Worm (Caenorhabditis elegans) whole organism, young adult: ENCODE results near the gene F14F7.5.

ENCODE experiments used
- B0019.2 ChIP-seq: fragments of 200-800 bp; sonication (Bioruptor generic); conservative IDR thresholded peaks from 2 replicates; pipeline ENCODE4 v1.3.6; 2022; ENCODE audit warnings: missing genetic modification reagents, missing genetic modification characterization, missing compliant biosample characterization
- B0261.1 ChIP-seq: sonication (generic microtip); optimal IDR thresholded peaks from 2 replicates; lab custom pipeline; 2016; ENCODE audit warnings: mild to moderate bottlenecking, missing genetic modification characterization, moderate library complexity, missing compliant biosample characterization
- C06A6.2 ChIP-seq: fragments of 200-800 bp; sonication (Bioruptor generic); conservative IDR thresholded peaks from 2 replicates; pipeline ENCODE4 v1.3.6; 2022; ENCODE audit warnings: missing genetic modification characterization, missing compliant biosample characterization
- C17E4.6 ChIP-seq: fragments of 200-800 bp; sonication (Bioruptor generic); IDR thresholded peaks from 2 replicates; pipeline ENCODE4 v1.3.6; 2022; ENCODE audit warnings: missing genetic modification reagents, missing genetic modification characterization, missing compliant biosample characterization
- F55B11.4 ChIP-seq: sonication (generic microtip); optimal IDR thresholded peaks from 2 replicates; lab custom pipeline; 2016; ENCODE audit warnings: missing compliant biosample characterization, missing genetic modification characterization, borderline replicate concordance; ENCODE audit not compliant: insufficient read depth
- K11D2.4 ChIP-seq: fragments of 200-800 bp; sonication (Bioruptor generic); IDR thresholded peaks from 2 replicates; pipeline ENCODE4 v1.3.6; 2022; ENCODE audit warnings: missing genetic modification reagents, missing genetic modification characterization, missing compliant biosample characterization
- K12H6.12 ChIP-seq: fragments of 200-800 bp; sonication (Bioruptor generic); optimal IDR thresholded peaks from 2 replicates; lab custom pipeline; 2018; ENCODE audit warnings: mild to moderate bottlenecking, missing genetic modification characterization, missing compliant biosample characterization
- Y53G8AR.9 ChIP-seq: fragments of 200-800 bp; sonication (Bioruptor generic); conservative IDR thresholded peaks from 2 replicates; pipeline ENCODE4 v1.3.6; 2022; ENCODE audit warnings: missing genetic modification reagents, missing genetic modification characterization, missing compliant biosample characterization
- Y95B8A.8 ChIP-seq: fragments of 200-800 bp; sonication (Bioruptor generic); IDR thresholded peaks from 2 replicates; pipeline ENCODE4 v1.3.6; 2022; ENCODE audit warnings: missing genetic modification reagents, missing genetic modification characterization, missing compliant biosample characterization
- aptf-3 ChIP-seq: fragments of 200-800 bp; sonication (Bioruptor generic); IDR thresholded peaks from 2 replicates; pipeline ENCODE4 v1.3.6; 2022; ENCODE audit warnings: missing genetic modification characterization, missing compliant biosample characterization
- attf-5 ChIP-seq: fragments of 200-800 bp; sonication (Bioruptor generic); optimal IDR thresholded peaks from 2 replicates; lab custom pipeline; 2018; ENCODE audit warnings: mild to moderate bottlenecking, missing genetic modification characterization, missing compliant biosample characterization
- cebp-1 ChIP-seq, 2 experiments: fragments of 200-800 bp in 1 of 2; sonication (Bioruptor generic) in 1 of 2; sonication (generic microtip) in 1 of 2; IDR thresholded peaks in 1 of 2; optimal IDR thresholded peaks in 1 of 2; 2 replicates each; pipeline versions ENCODE4 v1.3.6 to Lab custom; 2017 to 2022; ENCODE audit warnings: missing compliant biosample characterization in 2 of 2, missing genetic modification characterization in 2 of 2, mild to moderate bottlenecking in 1 of 2, missing genetic modification reagents in 1 of 2, moderate library complexity in 1 of 2
- ceh-27 ChIP-seq: fragments of 200-800 bp; sonication (Bioruptor generic); optimal IDR thresholded peaks from 2 replicates; lab custom pipeline; 2018; ENCODE audit warnings: mild to moderate bottlenecking, missing genetic modification characterization, moderate library complexity, missing compliant biosample characterization
- chd-7 ChIP-seq: sonication (generic microtip); optimal IDR thresholded peaks from 2 replicates; lab custom pipeline; 2016; ENCODE audit warnings: mild to moderate bottlenecking, missing genetic modification characterization, moderate library complexity, missing compliant biosample characterization
- dox-1 ChIP-seq: fragments of 200-800 bp; sonication (Bioruptor generic); IDR thresholded peaks from 2 replicates; pipeline ENCODE4 v1.3.6; 2022; ENCODE audit warnings: missing genetic modification reagents, missing genetic modification characterization, missing compliant biosample characterization
- egl-18 ChIP-seq: fragments of 200-800 bp; sonication (Bioruptor generic); IDR thresholded peaks from 2 replicates; pipeline ENCODE4 v1.3.6; 2022; ENCODE audit warnings: missing genetic modification reagents, missing genetic modification characterization, missing compliant biosample characterization
- egl-44 ChIP-seq: fragments of 200-800 bp; sonication (Bioruptor generic); IDR thresholded peaks from 2 replicates; pipeline ENCODE4 v1.3.6; 2022; ENCODE audit warnings: missing genetic modification reagents, missing genetic modification characterization, missing compliant biosample characterization
- ekl-4 ChIP-seq: fragments of 200-800 bp; sonication (Bioruptor generic); IDR thresholded peaks from 2 replicates; pipeline ENCODE4 v1.3.6; 2022; ENCODE audit warnings: missing genetic modification reagents, missing genetic modification characterization, missing compliant biosample characterization
- him-1 ChIP-seq: sonication (generic microtip); optimal IDR thresholded peaks from 2 replicates; lab custom pipeline; 2016; ENCODE audit warnings: missing genotype, missing genetic modification reagents, missing genetic modification characterization, missing compliant biosample characterization
- hmg-1.2 ChIP-seq: fragments of 200-800 bp; sonication (Bioruptor generic); IDR thresholded peaks from 2 replicates; pipeline ENCODE4 v1.3.6; 2022; ENCODE audit warnings: missing genetic modification reagents, missing genetic modification characterization, missing compliant biosample characterization
- hsf-1 ChIP-seq: fragments of 200-800 bp; sonication (Bioruptor generic); IDR thresholded peaks from 2 replicates; pipeline ENCODE4 v1.3.6; 2022; ENCODE audit warnings: missing genetic modification reagents, missing genetic modification characterization, missing compliant biosample characterization
- let-526 ChIP-seq: fragments of 200-800 bp; sonication (Bioruptor generic); IDR thresholded peaks from 2 replicates; pipeline ENCODE4 v1.3.6; 2022; ENCODE audit warnings: missing genetic modification reagents, missing genetic modification characterization, missing compliant biosample characterization
- lin-35 ChIP-seq, 3 experiments: fragments of 150-350 bp in 2 of 3; sonication (generic microtip) in 1 of 3; optimal IDR thresholded peaks; 2 replicates each; lab custom pipeline; 2014 to 2018; ENCODE audit warnings: missing biosample characterization in 3 of 3, missing genetic modification characterization in 3 of 3, missing genetic modification reagents in 3 of 3
- lin-40 ChIP-seq: sonication (generic microtip); optimal IDR thresholded peaks from 2 replicates; lab custom pipeline; 2016; ENCODE audit warnings: missing genetic modification characterization, mild to moderate bottlenecking, missing compliant biosample characterization, missing genotype, missing genetic modification reagents
- lsy-27 ChIP-seq: sonication (generic microtip); optimal IDR thresholded peaks from 2 replicates; lab custom pipeline; 2017; ENCODE audit warnings: missing genetic modification characterization, mild to moderate bottlenecking, missing compliant biosample characterization, antibody characterized with exemption, missing genotype, borderline replicate concordance; ENCODE audit not compliant: insufficient read depth
- mcd-1 ChIP-seq: fragments of 200-800 bp; sonication (Bioruptor generic); IDR thresholded peaks from 2 replicates; pipeline ENCODE4 v1.3.6; 2022; ENCODE audit warnings: missing genetic modification reagents, missing genetic modification characterization, missing compliant biosample characterization
- mel-28 ChIP-seq: sonication (generic microtip); optimal IDR thresholded peaks from 2 replicates; lab custom pipeline; 2016; ENCODE audit warnings: borderline replicate concordance, mild to moderate bottlenecking, missing genetic modification characterization, missing compliant biosample characterization
- mes-4 ChIP-seq: sonication (generic microtip); optimal IDR thresholded peaks from 2 replicates; lab custom pipeline; 2016; ENCODE audit warnings: missing genotype, missing genetic modification characterization, missing compliant biosample characterization
- mxl-1 ChIP-seq: sonication (generic microtip); optimal IDR thresholded peaks from 2 replicates; lab custom pipeline; 2016; ENCODE audit warnings: missing genetic modification characterization, missing compliant biosample characterization
- nhr-80 ChIP-seq: sonication (generic microtip); optimal IDR thresholded peaks from 2 replicates; lab custom pipeline; 2016; ENCODE audit warnings: missing genetic modification characterization, missing compliant biosample characterization
- pbrm-1 ChIP-seq: fragments of 200-800 bp; sonication (Bioruptor generic); IDR thresholded peaks from 2 replicates; pipeline ENCODE4 v1.3.6; 2022; ENCODE audit warnings: missing genetic modification reagents, missing genetic modification characterization, missing compliant biosample characterization
- rcor-1 ChIP-seq: fragments of 200-800 bp; sonication (Bioruptor generic); IDR thresholded peaks from 2 replicates; pipeline ENCODE4 v1.3.6; 2022; ENCODE audit warnings: missing genetic modification reagents, missing genetic modification characterization, missing compliant biosample characterization
- rec-8 ChIP-seq, 2 experiments: sonication (generic microtip); optimal IDR thresholded peaks; 2 replicates each; lab custom pipeline; 2016; ENCODE audit warnings: mild to moderate bottlenecking in 2 of 2, missing genetic modification characterization in 2 of 2, missing genetic modification reagents in 2 of 2, missing genotype in 2 of 2, missing biosample characterization in 1 of 2, missing compliant biosample characterization in 1 of 2, moderate library complexity in 1 of 2
- rpc-1 ChIP-seq, 2 experiments: fragments of 150-350 bp in 1 of 2; sonication (generic microtip) in 1 of 2; optimal IDR thresholded peaks; 2 replicates each; lab custom pipeline; 2014 to 2018; ENCODE audit warnings: missing biosample characterization in 1 of 2, missing genetic modification characterization in 1 of 2, missing genetic modification reagents in 1 of 2, missing genotype in 1 of 2
- snpc-1.3 ChIP-seq: sonication (generic microtip); optimal IDR thresholded peaks from 2 replicates; lab custom pipeline; 2017; ENCODE audit warnings: missing genetic modification characterization, mild to moderate bottlenecking, missing compliant biosample characterization, antibody characterized with exemption, moderate library complexity, missing genotype, missing genetic modification reagents; ENCODE audit not compliant: insufficient read depth
- snpc-3.4 ChIP-seq: sonication (generic microtip); optimal IDR thresholded peaks from 2 replicates; lab custom pipeline; 2017; ENCODE audit warnings: missing genetic modification characterization, mild to moderate bottlenecking, missing compliant biosample characterization, antibody characterized with exemption, moderate library complexity, missing genotype, missing genetic modification reagents
- snpc-4 ChIP-seq, 5 experiments: fragments of 150-350 bp in 1 of 5; sonication (generic microtip) in 4 of 5; optimal IDR thresholded peaks; 2 replicates each; lab custom pipeline; 2014 to 2018; ENCODE audit warnings: missing genetic modification characterization in 5 of 5, missing biosample characterization in 3 of 5, antibody characterized with exemption in 2 of 5, mild to moderate bottlenecking in 2 of 5, missing compliant biosample characterization in 2 of 5, missing genotype in 2 of 5, moderate library complexity in 2 of 5, missing genetic modification reagents in 1 of 5
- somi-1 ChIP-seq: fragments of 200-800 bp; sonication (Bioruptor generic); optimal IDR thresholded peaks from 2 replicates; lab custom pipeline; 2018; ENCODE audit warnings: mild to moderate bottlenecking, missing genetic modification characterization, missing compliant biosample characterization
- sptf-2 ChIP-seq: fragments of 200-800 bp; sonication (Bioruptor generic); optimal IDR thresholded peaks from 2 replicates; lab custom pipeline; 2018; ENCODE audit warnings: mild to moderate bottlenecking, missing genetic modification characterization, missing compliant biosample characterization
- tbp1 ChIP-seq: fragments of 200-800 bp; sonication (Bioruptor generic); optimal IDR thresholded peaks from 2 replicates; lab custom pipeline; 2018; ENCODE audit warnings: mild to moderate bottlenecking, missing genetic modification characterization, missing compliant biosample characterization
- tlf-1 ChIP-seq: fragments of 200-800 bp; sonication (Bioruptor generic); optimal IDR thresholded peaks from 2 replicates; lab custom pipeline; 2018; ENCODE audit warnings: mild to moderate bottlenecking, missing genetic modification characterization, missing compliant biosample characterization
- unc-62 ChIP-seq: fragments of 150-350 bp; optimal IDR thresholded peaks from 2 replicates; lab custom pipeline; 2014; ENCODE audit warnings: missing biosample characterization, missing genetic modification reagents, missing genetic modification characterization
- zim-3 ChIP-seq: sonication (generic microtip); optimal IDR thresholded peaks from 2 replicates; lab custom pipeline; 2017; ENCODE audit warnings: mild to moderate bottlenecking, missing genetic modification characterization, moderate library complexity, missing compliant biosample characterization
- ztf-28 ChIP-seq: fragments of 200-800 bp; sonication (Bioruptor generic); IDR thresholded peaks from 2 replicates; pipeline ENCODE4 v1.3.6; 2022; ENCODE audit warnings: missing genetic modification reagents, missing genetic modification characterization, missing compliant biosample characterization

Gene F14F7.5

DNA sequence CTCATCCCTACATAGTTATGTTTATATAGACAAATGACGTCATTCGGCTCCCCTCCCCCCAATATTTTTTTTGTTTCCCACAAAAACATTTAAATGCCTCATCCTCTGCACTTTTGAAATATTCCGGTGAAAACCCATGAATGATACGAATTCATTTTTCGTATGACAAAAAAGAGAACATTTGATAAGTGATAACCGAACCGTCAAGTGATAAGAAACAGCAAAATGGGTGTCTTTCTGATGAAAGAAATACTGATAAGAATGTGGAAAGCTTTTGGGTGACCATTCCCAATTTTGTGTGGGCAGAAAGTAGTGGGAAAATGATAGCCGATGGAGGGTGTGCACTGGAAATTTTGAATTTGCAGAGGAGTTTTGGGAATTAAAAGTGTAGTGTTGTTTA lies 27.5 kb downstream of the F14F7.5 start:
- TF ChIP-seq snpc-3.4 (tag; lab: Kevin White, UChicago) (no peak), dox-1 (GFP tag; lab: Robert Waterston, UW) (peak; percentile 57), ztf-28 (GFP tag; lab: Robert Waterston, UW) (no peak), cebp-1 (GFP tag; IDR thresholded peaks at IDR 0.05; lab: Robert Waterston, UW) (no peak), cebp-1 (tag; optimal IDR thresholded peaks at IDR 0.05; lab: Kevin White, UChicago) (peak; percentile 41), nhr-80 (peak; percentile 79), hmg-1.2 (0 out of 2 replicates have a peak, but pooled peaks have one; percentile 10)

- no peak for TF ChIP-seq lsy-27 (tag; lab: Kevin White, UChicago)
- peak; percentile 79 for TF ChIP-seq attf-5 (GFP tag; lab: Kevin White, UChicago)
- TF ChIP-seq aptf-3 (GFP tag; lab: Robert Waterston, UW), result no peak
- TF ChIP-seq mcd-1 (GFP tag; lab: Robert Waterston, UW), result peak; percentile 53
- no peak for TF ChIP-seq mel-28
- no peak for TF ChIP-seq B0019.2 (GFP tag; lab: Robert Waterston, UW)
- TF ChIP-seq chd-7 (tag; lab: Kevin White, UChicago), result peak; percentile 17
- TF ChIP-seq let-526 (GFP tag; lab: Robert Waterston, UW), result peak; percentile 47
- 0 out of 2 replicates have a peak, but pooled peaks have one; percentile 55 for TF ChIP-seq egl-18
- peak; percentile 46; the same call in 1 of the 2 replicates for TF ChIP-seq rcor-1 (GFP tag; lab: Robert Waterston, UW)
- TF ChIP-seq C06A6.2 (GFP tag; lab: Robert Waterston, UW), result peak; percentile 85
- TF ChIP-seq mes-4 (tag; lab: Kevin White, UChicago), result no peak
- peak; percentile 36; the same call in 1 of the 2 replicates for TF ChIP-seq egl-44 (GFP tag; lab: Robert Waterston, UW)
- no peak for TF ChIP-seq Y53G8AR.9 (GFP tag; lab: Robert Waterston, UW)
- peak; percentile 63 for TF ChIP-seq pbrm-1
- TF ChIP-seq him-1 (tag; lab: Kevin White, UChicago), result no peak
- peak; percentile 65 for TF ChIP-seq tlf-1 (GFP tag; lab: Kevin White, UChicago)
- peak; percentile 41; the same call in 1 of the 2 replicates for TF ChIP-seq Y95B8A.8
- TF ChIP-seq lin-40 (tag; lab: Kevin White, UChicago), result peak; percentile 90
- TF ChIP-seq rpc-1 (optimal IDR thresholded peaks at IDR 0.05; lab: Kevin White, UChicago), result peak; percentile 1
- no peak for TF ChIP-seq rpc-1 (tag; optimal IDR thresholded peaks at IDR 0.05; lab: Kevin White, UChicago)
- TF ChIP-seq K11D2.4 (GFP tag; lab: Robert Waterston, UW), result peak; percentile 72
- peak; percentile 14 for TF ChIP-seq snpc-4 (GFP tag; optimal IDR thresholded peaks at IDR 0.05; lab: Kevin White, UChicago)
- TF ChIP-seq snpc-4 (tag; optimal IDR thresholded peaks at IDR 0.05; lab: Kevin White, UChicago), result peak in 2 of 4 experiments; percentile 13 to 30
- peak; percentile 68 for TF ChIP-seq ekl-4 (GFP tag; lab: Robert Waterston, UW)
- no peak for TF ChIP-seq F55B11.4 (tag; lab: Kevin White, UChicago)
- peak; percentile 65 for TF ChIP-seq K12H6.12
- no peak for TF ChIP-seq rec-8 (tag; optimal IDR thresholded peaks at IDR 0.05; lab: Kevin White, UChicago)
- TF ChIP-seq ceh-27 (GFP tag; lab: Kevin White, UChicago), result peak; percentile 87
- no peak for TF ChIP-seq mxl-1 (tag; lab: Kevin White, UChicago)
- no peak for TF ChIP-seq snpc-1.3 (tag; lab: Kevin White, UChicago)
- TF ChIP-seq unc-62 (GFP tag; lab: Kevin White, UChicago), result peak; percentile 63
- TF ChIP-seq dox-1 (GFP tag; lab: Robert Waterston, UW), result no peak
- TF ChIP-seq hsf-1 (GFP tag; lab: Robert Waterston, UW), result 0 out of 2 replicates have a peak, but pooled peaks have one; percentile 44
- no peak for TF ChIP-seq zim-3 (tag; lab: Kevin White, UChicago)
- peak; percentile 52 for TF ChIP-seq somi-1 (GFP tag; lab: Kevin White, UChicago)
- TF ChIP-seq B0261.1 (tag; lab: Kevin White, UChicago), result no peak
- TF ChIP-seq tbp1 (GFP tag; lab: Kevin White, UChicago), result peak; percentile 51
- peak in 1 of 3 experiments; percentile 55 for TF ChIP-seq lin-35 (GFP tag; optimal IDR thresholded peaks at IDR 0.05; lab: Kevin White, UChicago)
- no peak for TF ChIP-seq C17E4.6 (GFP tag; lab: Robert Waterston, UW)
- TF ChIP-seq sptf-2, result no peak
Observed at ce11 chrIII:13061136-13061535, 29.3 kb downstream of the F14F7.5 start.
